Fruit fly (Drosophila melanogaster) whole organism, wandering third instar larva: ENCODE data around the gene ps.

ENCODE experiments used
- Abd-B ChIP-seq: fragments of >200 bp; optimal IDR thresholded peaks from 2 replicates; lab custom pipeline; 2017; ENCODE audit warnings: missing biosample characterization, missing genetic modification characterization
- Dfd ChIP-seq: fragments of >200 bp; optimal IDR thresholded peaks from 2 replicates; lab custom pipeline; 2017; ENCODE audit warnings: missing biosample characterization, missing genetic modification characterization
- Dif ChIP-seq: fragments of 200-275, 200-300 bp; sonication (Bioruptor generic); optimal IDR thresholded peaks from 2 replicates; lab custom pipeline; 2018; ENCODE audit warnings: missing biosample characterization, missing genetic modification characterization; ENCODE audit not compliant: partially characterized antibody
- Hr78 ChIP-seq: fragments of >200 bp; optimal IDR thresholded peaks from 2 replicates; lab custom pipeline; 2017; ENCODE audit warnings: missing biosample characterization, missing genetic modification characterization
- Rel ChIP-seq, 2 experiments: fragments of 200-800 bp; sonication (Bioruptor generic) in 1 of 2; optimal IDR thresholded peaks; 2 replicates in 1 of 2; 3 replicates in 1 of 2; lab custom pipeline; 2016 to 2019; ENCODE audit warnings: mild to moderate bottlenecking in 2 of 2, missing biosample characterization in 2 of 2, missing genetic modification characterization in 2 of 2, moderate library complexity in 1 of 2
- br ChIP-seq: fragments of 200-800 bp; sonication (Bioruptor generic); optimal IDR thresholded peaks from 2 replicates; lab custom pipeline; 2016; ENCODE audit warnings: missing biosample characterization, missing genetic modification characterization
- foxo ChIP-seq, 2 experiments: fragments of 200-800 bp; sonication (Bioruptor generic); optimal IDR thresholded peaks; 2 replicates in 1 of 2; 3 replicates in 1 of 2; lab custom pipeline; 2016 to 2017; ENCODE audit warnings: missing biosample characterization in 2 of 2, missing genetic modification characterization in 2 of 2
- fru ChIP-seq: fragments of 200-800 bp; sonication (Bioruptor generic); optimal IDR thresholded peaks from 3 replicates; lab custom pipeline; 2016; ENCODE audit warnings: missing biosample characterization, mild to moderate bottlenecking, missing genetic modification characterization
- pan ChIP-seq: fragments of >200 bp; optimal IDR thresholded peaks from 2 replicates; lab custom pipeline; 2017
- psq ChIP-seq: fragments of 200-800 bp; sonication (Bioruptor generic); optimal IDR thresholded peaks from 3 replicates; lab custom pipeline; 2017; ENCODE audit warnings: missing biosample characterization, mild to moderate bottlenecking, missing genetic modification characterization, moderate library complexity

DNA sequence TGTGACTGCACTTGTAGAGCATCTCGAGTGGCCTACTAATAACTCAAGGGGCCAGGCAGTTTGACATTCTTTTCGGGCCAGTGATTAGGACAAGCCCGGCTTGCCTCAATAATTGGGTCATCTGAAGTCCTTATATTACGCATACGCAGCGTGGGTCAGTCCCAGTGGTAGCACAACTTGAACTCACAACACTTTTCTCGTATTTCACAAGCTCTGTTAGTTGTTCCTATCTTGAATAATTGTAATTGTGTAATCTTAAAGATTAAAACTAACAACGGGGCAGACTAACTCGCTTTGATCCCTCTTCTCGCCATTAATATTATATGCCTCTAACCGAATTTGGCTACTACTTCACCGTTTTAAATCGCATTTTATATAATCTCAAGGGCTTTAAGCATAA lies 18.2 kb downstream of the ps start:
- TF ChIP-seq br (GFP tag; lab: Kevin White, UChicago) = no peak
- TF ChIP-seq Dif = no peak
- no peak for TF ChIP-seq psq
- no peak for TF ChIP-seq pan (lab: Kevin White, UChicago)
- TF ChIP-seq Abd-B (GFP tag; lab: Kevin White, UChicago) = no peak
- no peak for TF ChIP-seq foxo (GFP tag; optimal IDR thresholded peaks at IDR 0.05; lab: Kevin White, UChicago)
- TF ChIP-seq fru (GFP tag; lab: Kevin White, UChicago) = no peak
- TF ChIP-seq Dfd = no peak
- TF ChIP-seq Rel (GFP tag; optimal IDR thresholded peaks at IDR 0.05; lab: Kevin White, UChicago) = no peak
- TF ChIP-seq Rel (tag; optimal IDR thresholded peaks at IDR 0.05; lab: Kevin White, UChicago) = no peak
- no peak for TF ChIP-seq Hr78
